Fruit fly (Drosophila melanogaster): ENCODE results near the gene CG3662.

Gene CG3662

DNA sequence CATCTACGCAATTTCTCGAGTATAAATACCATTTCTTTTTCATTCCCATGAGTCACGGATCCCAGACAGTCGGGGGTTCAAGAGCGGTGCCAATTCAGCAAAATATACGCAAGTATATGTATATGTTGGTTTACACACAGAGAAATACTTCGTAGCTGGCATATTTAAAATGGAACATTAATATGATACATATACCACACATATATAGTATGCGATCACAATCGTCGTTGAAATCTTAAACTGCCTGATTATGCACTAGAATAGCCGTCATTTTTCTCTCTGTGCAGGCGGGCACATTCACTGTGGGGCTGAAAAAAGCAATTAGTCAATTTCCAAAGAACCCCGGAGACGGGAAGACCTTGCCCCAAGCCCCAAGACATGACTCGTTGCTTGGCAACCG, 20.6 kb downstream of the CG3662 start:
- TF ChIP-seq salr (GFP tag; optimal IDR thresholded peaks at IDR 0.05): peak; percentile 87 to 90
- TF ChIP-seq cyc (GFP tag; optimal IDR thresholded peaks at IDR 0.05): peak; percentile 96
- TF ChIP-seq CG31627 (GFP tag; optimal IDR thresholded peaks at IDR 0.05): peak; percentile 97
- peak; percentile 92 for TF ChIP-seq CG11902 (GFP tag; optimal IDR thresholded peaks at IDR 0.05)
- peak; percentile 96 for TF ChIP-seq vri (GFP tag; optimal IDR thresholded peaks at IDR 0.05)
- peak; percentile 99 for TF ChIP-seq Eip78C (GFP tag)
- peak; percentile 86 for TF ChIP-seq CG6276 (GFP tag; optimal IDR thresholded peaks at IDR 0.05)
- peak; percentile 94 for TF ChIP-seq spab (GFP tag; optimal IDR thresholded peaks at IDR 0.05)
- TF ChIP-seq pdm3 (GFP tag; optimal IDR thresholded peaks at IDR 0.05): peak; percentile 97
- peak; percentile 91 for TF ChIP-seq CG9139 (GFP tag; optimal IDR thresholded peaks at IDR 0.05)
- peak; percentile 94 for TF ChIP-seq fd59A (GFP tag; optimal IDR thresholded peaks at IDR 0.05)
- TF ChIP-seq Met (GFP tag; optimal IDR thresholded peaks at IDR 0.05): peak; percentile 98
- TF ChIP-seq CG34406 (GFP tag; optimal IDR thresholded peaks at IDR 0.05): peak; percentile 95
- peak; percentile 92 for TF ChIP-seq CG6854 (GFP tag; optimal IDR thresholded peaks at IDR 0.05)
- peak; percentile 96 for TF ChIP-seq CG3032 (tag; optimal IDR thresholded peaks at IDR 0.05)
- TF ChIP-seq dac (GFP tag; optimal IDR thresholded peaks at IDR 0.05): peak; percentile 79
- TF ChIP-seq topi (GFP tag; optimal IDR thresholded peaks at IDR 0.05): peak; percentile 97
- peak; percentile 95 for TF ChIP-seq Ets21C (GFP tag; optimal IDR thresholded peaks at IDR 0.05)
- TF ChIP-seq CG7368 (GFP tag; optimal IDR thresholded peaks at IDR 0.05): peak; percentile 95
- peak; percentile 87 for TF ChIP-seq Sox15 (GFP tag; optimal IDR thresholded peaks at IDR 0.05)
- peak; percentile 91 for TF ChIP-seq Blimp-1 (GFP tag; optimal IDR thresholded peaks at IDR 0.05)
- peak; percentile 88 for TF ChIP-seq lz (GFP tag; optimal IDR thresholded peaks at IDR 0.05)
- peak; percentile 94 for TF ChIP-seq achi (GFP tag; optimal IDR thresholded peaks at IDR 0.05)
- peak; percentile 92 for TF ChIP-seq CG11294 (GFP tag; IDR thresholded peaks at IDR 0.05)
- TF ChIP-seq CG3919 (GFP tag; optimal IDR thresholded peaks at IDR 0.05): peak; percentile 96
- peak; percentile 93 for TF ChIP-seq dsx (GFP tag; optimal IDR thresholded peaks at IDR 0.05; ENCODE audit: poor library complexity, severe bottlenecking)
- TF ChIP-seq CG11762 (GFP tag; optimal IDR thresholded peaks at IDR 0.05; ENCODE audit: insufficient read depth): peak; percentile 91
- peak; percentile 95 for TF ChIP-seq CG10631 (GFP tag; optimal IDR thresholded peaks at IDR 0.05)
- peak; percentile 95 for TF ChIP-seq net (GFP tag; optimal IDR thresholded peaks at IDR 0.05)
- TF ChIP-seq Eip93F (GFP tag; optimal IDR thresholded peaks at IDR 0.05): peak; percentile 96
- TF ChIP-seq OdsH (GFP tag; optimal IDR thresholded peaks at IDR 0.05): peak; percentile 97
- peak; percentile 93 for TF ChIP-seq CG8319 (GFP tag; optimal IDR thresholded peaks at IDR 0.05)
- peak; percentile 94 for TF ChIP-seq CG8632 (GFP tag; optimal IDR thresholded peaks at IDR 0.05)
- peak; percentile 94 for TF ChIP-seq CG8119 (GFP tag; IDR thresholded peaks at IDR 0.05)
- TF ChIP-seq CG10669 (GFP tag; optimal IDR thresholded peaks at IDR 0.05): peak; percentile 96
- TF ChIP-seq CG6792 (GFP tag; optimal IDR thresholded peaks at IDR 0.05): peak; percentile 97
- TF ChIP-seq CG6808 (GFP tag; optimal IDR thresholded peaks at IDR 0.05): peak; percentile 95
- TF ChIP-seq CG1621 (tag; optimal IDR thresholded peaks at IDR 0.05): peak; percentile 95
- peak; percentile 96 for TF ChIP-seq Smox (GFP tag; optimal IDR thresholded peaks at IDR 0.05)
- peak; percentile 87 for TF ChIP-seq CG4318 (GFP tag; optimal IDR thresholded peaks at IDR 0.05)
- peak; percentile 99 for TF ChIP-seq svp (GFP tag)
- TF ChIP-seq Sox14 (GFP tag; optimal IDR thresholded peaks at IDR 0.05): peak; percentile 98
- peak; percentile 86 for TF ChIP-seq CG16779 (tag; optimal IDR thresholded peaks at IDR 0.05)
- peak; percentile 95 for TF ChIP-seq acj6 (GFP tag; optimal IDR thresholded peaks at IDR 0.05)
- peak; percentile 94 to 95 for TF ChIP-seq ss (GFP tag; optimal IDR thresholded peaks at IDR 0.05)
- peak; percentile 82 for TF ChIP-seq fd85E (GFP tag; optimal IDR thresholded peaks at IDR 0.05)
- peak; percentile 98 for TF ChIP-seq CG6163 (GFP tag; IDR thresholded peaks at IDR 0.05)
- peak; percentile 94 for TF ChIP-seq CG15336 (GFP tag; IDR thresholded peaks at IDR 0.05)
- TF ChIP-seq fkh (GFP tag; optimal IDR thresholded peaks at IDR 0.05): peak; percentile 36
- TF ChIP-seq Hr4 (GFP tag; optimal IDR thresholded peaks at IDR 0.05): peak; percentile 91
- peak; percentile 60 for TF ChIP-seq Hr38 (GFP tag; optimal IDR thresholded peaks at IDR 0.05)
- TF ChIP-seq Lpt (GFP tag; optimal IDR thresholded peaks at IDR 0.05): peak; percentile 92

Measured in whole organism, prepupa.